Worm (Caenorhabditis elegans): ENCODE results near the gene ZK470.14.

ZK470.14 gene

DNA sequence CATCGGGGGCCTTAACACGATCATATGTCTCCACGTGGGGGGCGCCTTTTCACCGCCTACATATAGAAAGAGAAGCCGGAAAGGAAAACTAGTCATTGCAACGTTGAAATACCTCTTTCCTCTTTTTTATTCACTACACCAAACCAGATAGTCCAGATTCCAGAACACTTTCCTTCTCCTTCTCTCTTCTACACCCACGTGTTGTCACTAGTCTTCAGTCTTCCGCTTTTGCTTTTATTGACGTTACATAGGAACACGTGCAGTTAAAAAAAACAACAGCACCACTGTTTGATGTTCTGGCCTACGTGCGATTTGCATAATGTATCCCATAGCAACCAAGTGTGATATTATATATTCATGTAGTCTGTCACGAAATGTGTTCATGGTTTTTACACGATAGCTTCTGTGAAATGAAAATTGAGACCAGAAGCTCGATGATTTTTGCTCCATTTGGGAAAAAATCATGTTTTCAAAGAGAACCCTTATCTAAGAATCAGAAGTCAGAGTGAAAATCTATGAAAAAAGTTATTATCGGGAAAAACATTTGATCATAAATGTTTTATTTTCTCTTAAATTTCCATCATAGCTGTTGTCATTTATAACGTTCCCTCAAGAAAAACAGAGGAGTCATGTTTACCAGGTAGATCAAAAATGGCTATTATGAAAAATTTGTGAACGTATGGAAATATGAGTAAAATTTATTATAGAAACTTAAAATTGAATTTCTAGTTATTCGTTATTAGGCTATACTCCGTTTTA, 23.8 kb upstream of the ZK470.14 start:
- TF ChIP-seq T22C8.4 (GFP tag; IDR thresholded peaks at IDR 0.05) (no peak), ref-1 (GFP tag; conservative IDR thresholded peaks at IDR 0.05) (no peak), flt-1 (GFP tag; IDR thresholded peaks at IDR 0.05) (no peak), med-1 (GFP tag; optimal IDR thresholded peaks at IDR 0.05; ENCODE audit: insufficient read depth) (no peak), ztf-29 (GFP tag; IDR thresholded peaks at IDR 0.05) (no peak), ztf-23 (GFP tag; IDR thresholded peaks at IDR 0.05) (no peak), tab-1 (GFP tag; IDR thresholded peaks at IDR 0.05) (no peak), cog-1 (tag; optimal IDR thresholded peaks at IDR 0.05) (no peak), klf-2 (GFP tag; conservative IDR thresholded peaks at IDR 0.05) (no peak)

DNA sequence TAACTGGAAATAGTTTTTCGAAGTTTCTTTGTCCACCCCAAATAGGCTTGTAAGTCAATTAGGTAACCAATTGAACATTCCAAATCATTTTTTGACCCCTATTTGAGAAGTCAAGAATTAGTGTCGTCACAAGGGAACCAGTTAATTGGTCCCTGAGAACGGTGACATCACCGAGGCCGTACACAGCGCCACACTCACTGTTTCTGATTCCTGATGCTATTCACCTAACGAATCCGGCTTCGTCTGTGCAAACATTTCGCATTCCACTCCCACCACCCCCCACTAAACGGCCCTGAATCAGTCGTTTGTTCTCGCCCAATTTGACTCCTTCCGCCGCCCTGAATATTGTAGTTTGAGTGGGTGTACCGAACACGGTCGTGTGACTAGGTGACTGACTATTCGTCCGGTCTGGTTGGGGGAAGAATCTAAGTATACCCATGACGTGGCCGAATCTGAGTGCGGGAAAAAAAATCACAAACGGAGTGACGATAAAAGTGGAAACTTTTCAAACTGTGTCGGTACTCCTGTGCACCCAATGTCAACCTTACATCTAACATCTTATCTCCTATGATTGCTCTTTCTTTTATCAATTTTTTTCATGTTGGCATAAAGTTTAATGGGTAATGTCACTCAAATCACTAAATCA, 23.0 kb upstream of the ZK470.14 start:
- TF ChIP-seq ref-1 (GFP tag; conservative IDR thresholded peaks at IDR 0.05), result no peak
- TF ChIP-seq ztf-23 (GFP tag; IDR thresholded peaks at IDR 0.05), result no peak
- no peak for TF ChIP-seq cog-1 (tag; optimal IDR thresholded peaks at IDR 0.05)
- TF ChIP-seq flt-1 (GFP tag; IDR thresholded peaks at IDR 0.05), result no peak
- no peak for TF ChIP-seq med-1 (GFP tag; optimal IDR thresholded peaks at IDR 0.05; ENCODE audit: insufficient read depth)
- no peak for TF ChIP-seq ztf-29 (GFP tag; IDR thresholded peaks at IDR 0.05)
- TF ChIP-seq tab-1 (GFP tag; IDR thresholded peaks at IDR 0.05), result no peak

DNA sequence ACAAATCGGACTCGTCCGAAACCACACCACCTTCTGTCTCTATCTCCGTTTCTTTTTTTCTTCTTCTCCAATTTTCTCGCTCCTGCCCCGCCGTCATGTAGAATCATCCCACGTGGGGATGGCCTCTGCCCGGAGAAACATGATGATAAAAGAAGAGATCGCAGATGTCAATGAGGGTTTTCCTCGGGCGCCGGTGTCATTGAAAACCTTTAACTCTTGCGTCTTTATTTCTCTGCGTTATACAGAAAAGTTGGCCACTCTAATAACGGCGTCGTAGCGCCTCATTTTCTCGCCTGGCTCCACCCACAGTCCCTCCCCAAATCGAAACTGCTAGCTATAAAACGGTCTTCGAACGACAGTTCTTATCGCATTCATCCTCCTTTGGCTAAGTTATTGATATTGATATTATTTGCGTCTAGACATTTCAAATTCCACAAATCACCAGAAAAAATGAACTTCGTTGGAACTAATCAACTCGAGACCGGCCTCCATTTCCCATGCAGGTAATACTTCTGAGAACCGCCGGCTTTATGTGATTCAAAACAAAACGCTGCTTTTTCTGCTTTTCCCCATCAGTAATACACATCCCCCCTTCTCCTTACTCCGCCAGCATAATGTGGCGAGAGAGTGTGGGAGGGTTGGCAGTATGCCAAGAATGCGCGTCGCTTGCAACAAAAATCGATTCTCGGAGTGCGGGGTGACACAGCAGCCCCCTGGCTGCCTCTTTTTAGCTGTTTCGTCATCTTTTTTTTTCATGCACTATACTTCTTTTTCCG, 22.0 kb upstream of the ZK470.14 start:
- TF ChIP-seq med-1 (GFP tag; optimal IDR thresholded peaks at IDR 0.05; ENCODE audit: insufficient read depth), result no peak
- TF ChIP-seq ztf-29 (GFP tag; IDR thresholded peaks at IDR 0.05), result no peak
- TF ChIP-seq ztf-23 (GFP tag; IDR thresholded peaks at IDR 0.05), result no peak
- TF ChIP-seq cog-1 (tag; optimal IDR thresholded peaks at IDR 0.05), result no peak
- TF ChIP-seq ref-1 (GFP tag; conservative IDR thresholded peaks at IDR 0.05), result no peak
- TF ChIP-seq klf-2 (GFP tag; conservative IDR thresholded peaks at IDR 0.05), result no peak
- TF ChIP-seq flt-1 (GFP tag; IDR thresholded peaks at IDR 0.05), result no peak
- TF ChIP-seq T22C8.4 (GFP tag; IDR thresholded peaks at IDR 0.05), result peak; percentile 92
- 0 out of 2 replicates have a peak, but pooled peaks have one; percentile 48 for TF ChIP-seq tab-1 (GFP tag; IDR thresholded peaks at IDR 0.05)

DNA sequence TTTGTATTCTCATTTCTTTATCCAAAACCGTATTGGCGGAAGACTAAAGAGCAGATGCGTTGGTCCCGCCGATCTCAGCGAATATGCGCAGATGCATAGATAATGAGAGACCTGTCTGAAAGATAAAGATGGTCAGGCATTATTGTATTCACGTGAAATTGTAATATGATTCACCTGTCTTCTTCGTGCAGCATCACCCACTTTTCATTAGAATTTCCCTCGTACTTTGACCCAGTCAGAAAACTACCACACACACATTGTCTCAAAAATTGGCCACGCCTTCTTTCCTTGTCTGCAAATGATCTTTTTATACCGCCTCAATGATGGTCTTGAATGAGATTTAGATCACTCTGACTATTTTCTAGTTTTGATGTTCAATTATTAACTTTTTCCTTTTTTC, 21.2 kb upstream of the ZK470.14 start:
- TF ChIP-seq klf-2 (GFP tag; conservative IDR thresholded peaks at IDR 0.05) (no peak), T22C8.4 (GFP tag; IDR thresholded peaks at IDR 0.05) (no peak), ref-1 (GFP tag; conservative IDR thresholded peaks at IDR 0.05) (no peak), flt-1 (GFP tag; IDR thresholded peaks at IDR 0.05) (no peak), tab-1 (GFP tag; IDR thresholded peaks at IDR 0.05) (no peak)

DNA sequence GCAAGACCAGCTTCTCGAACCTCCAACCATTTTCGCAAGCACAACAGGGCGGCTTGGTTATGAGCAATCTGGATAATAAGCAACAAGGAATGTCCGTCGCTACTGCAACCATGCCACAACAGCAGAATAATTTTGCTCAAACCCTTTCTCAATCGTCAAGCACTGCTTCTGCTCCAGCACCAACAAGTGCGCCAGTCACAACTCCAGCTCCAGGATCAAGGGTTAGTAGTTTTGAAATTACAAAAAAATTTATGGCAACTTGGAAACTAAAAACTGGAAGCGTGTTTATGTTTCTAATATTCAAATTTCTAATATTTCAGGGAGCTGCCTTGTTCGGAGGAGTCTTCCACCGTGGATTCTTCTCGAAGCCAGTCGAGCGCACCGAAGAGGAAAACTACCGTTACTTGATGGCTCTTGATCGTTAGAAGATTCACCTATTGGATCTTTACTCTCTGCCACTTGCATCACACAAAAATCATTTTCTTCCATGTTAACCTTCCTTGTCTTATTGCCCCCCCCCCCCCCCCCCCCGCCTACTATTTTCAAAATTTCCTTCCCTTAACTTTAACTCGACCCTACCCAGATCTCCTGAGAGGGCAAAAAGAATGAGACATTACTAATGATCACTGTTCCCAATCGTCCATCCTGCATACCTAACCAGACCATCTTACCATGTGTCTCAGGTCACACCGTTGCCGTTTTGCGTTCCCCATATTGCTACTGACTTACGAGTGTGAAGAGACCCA, 20.3 kb upstream of the ZK470.14 start:
- TF ChIP-seq cog-1 (tag; optimal IDR thresholded peaks at IDR 0.05) (no peak), flt-1 (GFP tag; IDR thresholded peaks at IDR 0.05) (no peak), T22C8.4 (GFP tag; IDR thresholded peaks at IDR 0.05) (no peak), ztf-23 (GFP tag; IDR thresholded peaks at IDR 0.05) (no peak), med-1 (GFP tag; optimal IDR thresholded peaks at IDR 0.05; ENCODE audit: insufficient read depth) (no peak), tab-1 (GFP tag; IDR thresholded peaks at IDR 0.05) (no peak), klf-2 (GFP tag; conservative IDR thresholded peaks at IDR 0.05) (no peak), ref-1 (GFP tag; conservative IDR thresholded peaks at IDR 0.05) (no peak), ztf-29 (GFP tag; IDR thresholded peaks at IDR 0.05) (no peak)

DNA sequence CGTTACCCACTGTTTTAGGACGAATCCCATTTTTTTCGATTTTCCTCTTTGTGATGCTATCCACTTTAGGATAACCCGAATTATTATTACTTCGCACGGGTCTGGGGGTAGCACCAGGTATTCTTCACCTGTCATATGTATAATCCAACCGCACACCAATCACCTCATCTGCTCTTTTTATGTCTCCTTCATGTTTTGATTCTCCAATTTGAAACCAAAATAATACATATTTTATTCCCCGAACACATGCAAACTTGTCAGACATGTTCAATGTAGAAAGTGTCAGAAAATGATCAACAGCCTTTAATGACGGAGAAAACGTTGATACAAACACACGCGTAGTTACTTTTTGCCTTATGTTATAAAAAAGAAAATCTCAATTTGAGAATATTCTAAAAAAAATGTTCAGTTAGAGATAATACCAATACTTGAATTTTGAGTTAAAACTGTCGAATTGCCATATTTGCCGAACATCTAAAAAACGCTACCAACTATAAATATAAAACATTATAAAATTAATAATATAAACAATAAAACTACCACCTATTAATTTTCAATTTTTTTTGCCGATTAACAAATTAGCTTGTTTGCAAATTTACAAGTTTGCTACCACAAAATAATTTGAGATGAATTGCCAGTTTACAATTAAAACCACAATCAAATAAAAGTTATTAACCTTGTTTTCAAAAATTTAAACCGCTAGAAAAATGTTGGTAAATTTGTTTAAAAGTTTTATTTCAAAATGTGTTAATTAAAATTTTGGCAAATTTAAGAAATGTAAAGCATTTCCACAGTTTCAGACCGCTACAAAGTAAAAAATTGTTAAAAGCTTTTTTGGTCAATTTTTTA, 19.4 kb upstream of the ZK470.14 start:
- no peak for TF ChIP-seq T22C8.4 (GFP tag; IDR thresholded peaks at IDR 0.05)
- no peak for TF ChIP-seq ztf-23 (GFP tag; IDR thresholded peaks at IDR 0.05)
- no peak for TF ChIP-seq flt-1 (GFP tag; IDR thresholded peaks at IDR 0.05)
- TF ChIP-seq cog-1 (tag; optimal IDR thresholded peaks at IDR 0.05), result no peak
- TF ChIP-seq tab-1 (GFP tag; IDR thresholded peaks at IDR 0.05), result no peak
- TF ChIP-seq klf-2 (GFP tag; conservative IDR thresholded peaks at IDR 0.05), result no peak
- TF ChIP-seq ref-1 (GFP tag; conservative IDR thresholded peaks at IDR 0.05), result no peak
- TF ChIP-seq ztf-29 (GFP tag; IDR thresholded peaks at IDR 0.05), result no peak
- no peak for TF ChIP-seq med-1 (GFP tag; optimal IDR thresholded peaks at IDR 0.05; ENCODE audit: insufficient read depth)

DNA sequence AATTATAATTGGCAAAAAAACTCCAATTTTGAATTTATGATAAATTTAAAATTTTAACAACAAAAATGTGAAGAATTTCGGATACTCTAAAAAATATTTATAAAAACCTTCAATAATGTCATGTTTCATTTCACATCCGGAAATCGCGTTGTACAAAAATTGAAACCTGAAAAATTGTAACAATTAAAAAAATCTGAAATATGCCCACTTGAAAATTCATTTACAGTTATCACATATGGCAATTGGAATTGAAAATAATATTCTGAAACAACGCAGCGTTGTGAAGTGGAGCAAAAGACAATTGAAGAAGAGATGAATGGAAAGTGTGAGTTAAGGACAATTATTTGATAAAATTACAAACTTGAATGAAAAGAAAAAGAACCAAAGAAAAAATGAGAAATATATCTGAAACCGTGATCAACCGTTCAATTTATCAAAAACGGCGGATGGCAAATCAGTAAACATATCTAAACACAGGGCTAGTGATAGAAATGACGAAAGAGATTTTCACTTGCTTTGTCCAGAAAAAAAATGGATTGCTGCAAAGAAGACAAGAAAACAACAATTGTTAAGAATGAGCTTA, 18.7 kb upstream of the ZK470.14 start:
- no peak for TF ChIP-seq ztf-29 (GFP tag; IDR thresholded peaks at IDR 0.05)
- no peak for TF ChIP-seq ref-1 (GFP tag; conservative IDR thresholded peaks at IDR 0.05)
- TF ChIP-seq T22C8.4 (GFP tag; IDR thresholded peaks at IDR 0.05), result no peak
- no peak for TF ChIP-seq cog-1 (tag; optimal IDR thresholded peaks at IDR 0.05)
- no peak for TF ChIP-seq med-1 (GFP tag; optimal IDR thresholded peaks at IDR 0.05; ENCODE audit: insufficient read depth)
- TF ChIP-seq klf-2 (GFP tag; conservative IDR thresholded peaks at IDR 0.05), result no peak
- TF ChIP-seq ztf-23 (GFP tag; IDR thresholded peaks at IDR 0.05), result no peak
- TF ChIP-seq tab-1 (GFP tag; IDR thresholded peaks at IDR 0.05), result no peak
- TF ChIP-seq flt-1 (GFP tag; IDR thresholded peaks at IDR 0.05), result no peak

DNA sequence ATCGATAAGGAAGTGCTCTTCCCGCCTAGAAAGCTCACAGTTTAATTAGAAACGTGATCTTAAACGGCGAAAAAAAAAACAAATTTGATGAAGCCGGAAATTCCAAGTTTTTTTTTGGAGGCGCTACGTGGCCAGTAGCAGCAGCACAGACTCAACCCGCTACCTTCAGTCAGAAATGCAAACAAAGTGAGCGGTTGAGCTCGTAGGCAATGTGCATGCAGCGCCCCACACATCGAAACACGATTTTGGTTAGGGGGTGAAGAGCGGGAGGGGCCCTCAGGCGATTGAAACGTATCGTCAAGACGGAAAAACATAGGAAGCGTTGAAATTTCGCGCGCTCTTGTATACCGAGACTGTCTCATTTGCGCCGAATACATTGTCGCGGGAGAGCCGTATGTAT, 16.0 kb upstream of the ZK470.14 start:
- TF ChIP-seq T22C8.4 (GFP tag; IDR thresholded peaks at IDR 0.05) (0 out of 2 replicates have a peak, but pooled peaks have one; percentile 10), ztf-23 (GFP tag; IDR thresholded peaks at IDR 0.05) (no peak), klf-2 (GFP tag; conservative IDR thresholded peaks at IDR 0.05) (no peak), flt-1 (GFP tag; IDR thresholded peaks at IDR 0.05) (0 out of 2 replicates have a peak, but pooled peaks have one; percentile 29), ztf-29 (GFP tag; IDR thresholded peaks at IDR 0.05) (no peak), med-1 (GFP tag; optimal IDR thresholded peaks at IDR 0.05; ENCODE audit: insufficient read depth) (no peak), cog-1 (tag; optimal IDR thresholded peaks at IDR 0.05) (no peak), tab-1 (GFP tag; IDR thresholded peaks at IDR 0.05) (no peak)
